Fruit fly (Drosophila melanogaster): ENCODE measurements around the gene CG12708.
A peak's percentile ranks its signal among the peaks of the same experiment; 100 is the strongest.

CG12708 gene

dm6 chrX:15697581-15698208 lies 22.4 kb downstream of the CG12708 start (continued):
- no peak for TF ChIP-seq zen2 (GFP tag; IDR thresholded peaks at IDR 0.05; ENCODE audit: partially characterized antibody)
- TF ChIP-seq Ets65A (GFP tag) = peak; percentile 95
- peak; percentile 70 for TF ChIP-seq oc (tag; optimal IDR thresholded peaks at IDR 0.05)
- peak; percentile 84 for TF ChIP-seq Hsf (GFP tag; optimal IDR thresholded peaks at IDR 0.05)
- TF ChIP-seq CG8388 (GFP tag; optimal IDR thresholded peaks at IDR 0.05) = peak; percentile 87
- peak; percentile 87 for TF ChIP-seq wdn (GFP tag; IDR thresholded peaks at IDR 0.05)
- TF ChIP-seq croc (GFP tag; conservative IDR thresholded peaks at IDR 0.05) = peak; percentile 89
- TF ChIP-seq CG7839 (tag; optimal IDR thresholded peaks at IDR 0.05) = peak; percentile 96
- TF ChIP-seq BEAF-32 (GFP tag; optimal IDR thresholded peaks at IDR 0.05) = peak; percentile 67
- peak; percentile 84 for TF ChIP-seq CG6683 (GFP tag; optimal IDR thresholded peaks at IDR 0.05)
- peak; percentile 89 for TF ChIP-seq ATbp (GFP tag; optimal IDR thresholded peaks at IDR 0.05)
- TF ChIP-seq Jarid2 (GFP tag; optimal IDR thresholded peaks at IDR 0.05) = peak; percentile 68
- no peak for TF ChIP-seq CHES-1-like (GFP tag; optimal IDR thresholded peaks at IDR 0.05)
- peak in 1 of 3 experiments; percentile 78 for TF ChIP-seq lola (GFP tag; optimal IDR thresholded peaks at IDR 0.05)
- no peak for TF ChIP-seq CG16863 (GFP tag; optimal IDR thresholded peaks at IDR 0.05)
- TF ChIP-seq CG15011 (GFP tag; optimal IDR thresholded peaks at IDR 0.05) = peak; percentile 89
- TF ChIP-seq CG13296 (GFP tag; optimal IDR thresholded peaks at IDR 0.05) = peak; percentile 91
- peak; percentile 90 for TF ChIP-seq Hr3 (GFP tag; optimal IDR thresholded peaks at IDR 0.05)
- peak; percentile 30 for TF ChIP-seq MESR4 (GFP tag; optimal IDR thresholded peaks at IDR 0.05)
- TF ChIP-seq CG7928 (GFP tag; optimal IDR thresholded peaks at IDR 0.05) = peak; percentile 45
- TF ChIP-seq CG6854 (GFP tag; optimal IDR thresholded peaks at IDR 0.05) = peak; percentile 90
- TF ChIP-seq CG17829 (tag; optimal IDR thresholded peaks at IDR 0.05) = peak; percentile 89
- TF ChIP-seq toy (GFP tag; IDR thresholded peaks at IDR 0.05) = peak; percentile 77
- TF ChIP-seq nmo (GFP tag; optimal IDR thresholded peaks at IDR 0.05) = peak; percentile 89
- peak; percentile 85 for TF ChIP-seq CG1024 (GFP tag; IDR thresholded peaks at IDR 0.05)
- TF ChIP-seq CG15601 (tag; optimal IDR thresholded peaks at IDR 0.05) = peak; percentile 96
- TF ChIP-seq hkb (optimal IDR thresholded peaks at IDR 0.05) = no peak
- TF ChIP-seq hkb (GFP tag; IDR thresholded peaks at IDR 0.05) = peak; percentile 97
- TF ChIP-seq fd96Cb (tag; optimal IDR thresholded peaks at IDR 0.05) = peak; percentile 91
- TF ChIP-seq Ptx1 (GFP tag; IDR thresholded peaks at IDR 0.05) = peak; percentile 95
- TF ChIP-seq CG12236 (GFP tag; optimal IDR thresholded peaks at IDR 0.05) = no peak
- no peak for TF ChIP-seq TFAM (GFP tag; optimal IDR thresholded peaks at IDR 0.05)
- no peak for TF ChIP-seq abd-A (tag; optimal IDR thresholded peaks at IDR 0.05)
- peak; percentile 94 for TF ChIP-seq al (GFP tag; IDR thresholded peaks at IDR 0.05)
- peak; percentile 67 for TF ChIP-seq CG17802 (tag; optimal IDR thresholded peaks at IDR 0.05)
- TF ChIP-seq HLH54F (GFP tag; optimal IDR thresholded peaks at IDR 0.05) = peak; percentile 45
- peak; percentile 75 for TF ChIP-seq CG17612 (GFP tag; IDR thresholded peaks at IDR 0.05)
- TF ChIP-seq cas (GFP tag; IDR thresholded peaks at IDR 0.05) = peak; percentile 92
- peak; percentile 94 for TF ChIP-seq HmgZ (tag; optimal IDR thresholded peaks at IDR 0.05)
- peak; percentile 85 for TF ChIP-seq CG12942 (GFP tag; optimal IDR thresholded peaks at IDR 0.05)
- TF ChIP-seq Mrtf (GFP tag; IDR thresholded peaks at IDR 0.05) = peak; percentile 91
- no peak; the same call in 1 of the 2 replicates for TF ChIP-seq CG4360 (GFP tag; IDR thresholded peaks at IDR 0.05)
- peak; percentile 82 for TF ChIP-seq mirr (GFP tag; optimal IDR thresholded peaks at IDR 0.05)
- TF ChIP-seq yki (optimal IDR thresholded peaks at IDR 0.05) = no peak
- TF ChIP-seq CG32767 (GFP tag; IDR thresholded peaks at IDR 0.05) = peak; percentile 84
- TF ChIP-seq HHEX (GFP tag; optimal IDR thresholded peaks at IDR 0.05) = peak; percentile 94
- peak; percentile 94 for TF ChIP-seq klu (GFP tag; IDR thresholded peaks at IDR 0.05)
- TF ChIP-seq CG16779 (GFP tag; IDR thresholded peaks at IDR 0.05) = peak; percentile 90
- no peak for TF ChIP-seq hbn (GFP tag; IDR thresholded peaks at IDR 0.05; ENCODE audit: partially characterized antibody)
- TF ChIP-seq Camta (GFP tag; optimal IDR thresholded peaks at IDR 0.05) = no peak
